Fruit fly (Drosophila melanogaster) whole organism: Measurements from ENCODE around the gene Rad9.

Experiments used
- CG8478 ChIP-seq: fragments of >200 bp; optimal IDR thresholded peaks from 2 replicates; lab custom pipeline; 2018; ENCODE audit warnings: inconsistent platforms
- Dll ChIP-seq: fragments of >200 bp; optimal IDR thresholded peaks from 2 replicates; lab custom pipeline; 2017
- EcR ChIP-seq, 2 experiments: fragments of >200 bp; optimal IDR thresholded peaks; 2 replicates each; lab custom pipeline; 2017; ENCODE audit warnings: missing biosample characterization in 2 of 2, missing genetic modification characterization in 2 of 2, missing genetic modification reagents in 2 of 2
- pan ChIP-seq: fragments of >200 bp; optimal IDR thresholded peaks from 2 replicates; lab custom pipeline; 2017
- usp ChIP-seq: fragments of >200 bp; optimal IDR thresholded peaks from 2 replicates; lab custom pipeline; 2017; ENCODE audit warnings: missing biosample characterization, missing genetic modification characterization, mixed read lengths

DNA sequence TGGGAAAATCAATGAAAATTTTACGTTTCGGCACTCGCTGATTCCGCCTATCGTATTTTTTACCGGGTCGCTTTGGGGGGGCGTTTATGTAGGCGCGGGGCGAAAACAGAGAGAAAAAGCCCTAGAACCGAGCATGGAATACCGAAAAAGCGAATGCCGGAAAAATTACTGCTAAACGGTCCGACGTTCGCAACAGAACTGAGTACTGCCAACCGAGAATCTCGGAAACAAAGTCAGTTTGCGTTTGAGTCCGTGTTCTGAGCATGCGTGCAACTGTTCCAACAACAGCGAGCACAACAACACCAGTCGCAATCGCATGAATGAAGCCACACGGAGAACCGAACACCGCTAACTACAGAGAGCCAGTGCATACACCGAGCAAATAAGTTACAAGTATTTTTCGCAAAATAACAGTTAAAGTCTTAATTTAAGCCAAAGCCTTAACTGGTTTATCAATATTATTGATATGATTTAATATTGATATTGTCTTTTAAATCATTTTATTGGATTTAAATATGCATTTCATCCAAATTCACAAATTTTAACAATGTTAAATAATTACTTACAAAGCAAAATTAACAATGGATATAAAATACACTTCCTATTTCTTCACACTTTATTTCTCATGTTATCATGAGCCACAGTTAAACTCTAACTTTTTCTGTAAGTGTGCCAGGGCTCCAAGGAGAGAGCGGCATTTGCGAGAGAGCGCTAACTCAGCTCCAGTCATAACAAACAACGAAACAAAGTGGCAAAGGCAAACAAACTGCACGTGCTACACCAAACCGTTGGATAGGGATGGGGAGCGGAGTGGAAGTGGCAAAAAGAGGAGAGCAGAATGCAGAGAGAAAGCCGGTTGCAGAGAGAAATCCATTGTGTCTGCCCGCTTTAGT is 18.2 kb upstream of the Rad9 start, which contains the start of gene CG3961:
- TF ChIP-seq usp (GFP tag; lab: Kevin White, UChicago) (no peak), EcR (GFP tag; optimal IDR thresholded peaks at IDR 0.05; lab: Kevin White, UChicago) (no peak), Dll (lab: Kevin White, UChicago) (no peak), CG8478 (lab: Kevin White, UChicago) (no peak), pan (lab: Kevin White, UChicago) (no peak)
